Fruit fly (Drosophila melanogaster): ENCODE results near the gene CG42238.

Gene CG42238

dm6 chr2L:20982242-20982641 is 69.7 kb downstream of the CG42238 start (continued):
- no peak for TF ChIP-seq pita (GFP tag; optimal IDR thresholded peaks at IDR 0.05)
- no peak for TF ChIP-seq CG6813 (GFP tag; optimal IDR thresholded peaks at IDR 0.05)
- no peak for TF ChIP-seq CG11723 (GFP tag; optimal IDR thresholded peaks at IDR 0.05)
- no peak for TF ChIP-seq CG4730 (GFP tag; IDR thresholded peaks at IDR 0.05)
- TF ChIP-seq CG11696 (GFP tag; IDR thresholded peaks at IDR 0.05) = 0 out of 2 replicates have a peak, but pooled peaks have one; percentile 19
- no peak for TF ChIP-seq Side (GFP tag; optimal IDR thresholded peaks at IDR 0.05)
- TF ChIP-seq CG16779 (GFP tag; IDR thresholded peaks at IDR 0.05) = no peak
- peak in 1 of 2 experiments; percentile 7 for TF ChIP-seq eve (GFP tag; optimal IDR thresholded peaks at IDR 0.05)
- TF ChIP-seq CG31441 (GFP tag; IDR thresholded peaks at IDR 0.05) = no peak
- TF ChIP-seq CG9932 (GFP tag; IDR thresholded peaks at IDR 0.05) = no peak
- peak; percentile 33 for TF ChIP-seq phol (tag; optimal IDR thresholded peaks at IDR 0.05)
- TF ChIP-seq Hmr (GFP tag; optimal IDR thresholded peaks at IDR 0.05) = peak; percentile 6
- TF ChIP-seq CG43689 (GFP tag; IDR thresholded peaks at IDR 0.05) = no peak
- no peak for TF ChIP-seq chif (GFP tag; optimal IDR thresholded peaks at IDR 0.05)
- peak; percentile 14 for TF ChIP-seq lab (GFP tag; optimal IDR thresholded peaks at IDR 0.05)
- no peak for TF ChIP-seq corto (GFP tag; optimal IDR thresholded peaks at IDR 0.05)
- TF ChIP-seq sens (GFP tag) = peak; percentile 79
- TF ChIP-seq CG17568 (GFP tag; optimal IDR thresholded peaks at IDR 0.05) = no peak
- peak; percentile 20 for TF ChIP-seq CG15269 (tag; optimal IDR thresholded peaks at IDR 0.05)
- peak; percentile 16 for TF ChIP-seq CG1603 (tag; optimal IDR thresholded peaks at IDR 0.05)
- peak; percentile 37 for TF ChIP-seq Med (GFP tag)
- TF ChIP-seq Jarid2 (GFP tag; optimal IDR thresholded peaks at IDR 0.05) = peak; percentile 11
- TF ChIP-seq Hr3 (GFP tag; optimal IDR thresholded peaks at IDR 0.05) = no peak
- peak; percentile 6 for TF ChIP-seq bcd (GFP tag; optimal IDR thresholded peaks at IDR 0.05)
- TF ChIP-seq Oaz (GFP tag; IDR thresholded peaks at IDR 0.05) = no peak
- TF ChIP-seq CG8290 (GFP tag; optimal IDR thresholded peaks at IDR 0.05) = no peak
- TF ChIP-seq CG8290 (tag; optimal IDR thresholded peaks at IDR 0.05) = no peak
- TF ChIP-seq zf30C (GFP tag; optimal IDR thresholded peaks at IDR 0.05) = peak; percentile 13
- no peak for TF ChIP-seq CG7928 (GFP tag; optimal IDR thresholded peaks at IDR 0.05)
- no peak for TF ChIP-seq ewg (GFP tag; optimal IDR thresholded peaks at IDR 0.05)
- TF ChIP-seq CG7271 (tag; optimal IDR thresholded peaks at IDR 0.05) = no peak
- peak; percentile 49 for TF ChIP-seq gem (tag; optimal IDR thresholded peaks at IDR 0.05)
- TF ChIP-seq jumu (GFP tag; optimal IDR thresholded peaks at IDR 0.05) = no peak
- no peak for TF ChIP-seq CG5245 (GFP tag; optimal IDR thresholded peaks at IDR 0.05)
- TF ChIP-seq CoRest (tag; optimal IDR thresholded peaks at IDR 0.05) = peak; percentile 10
- no peak for TF ChIP-seq CG9727 (GFP tag; optimal IDR thresholded peaks at IDR 0.05)
- no peak for TF ChIP-seq sr (GFP tag; IDR thresholded peaks at IDR 0.05)
- peak; percentile 52 for TF ChIP-seq CG11504 (tag; optimal IDR thresholded peaks at IDR 0.05)
- TF ChIP-seq CG32767 (GFP tag; IDR thresholded peaks at IDR 0.05) = no peak
- TF ChIP-seq Oli (tag; optimal IDR thresholded peaks at IDR 0.05) = peak; percentile 14
- peak; percentile 27 for TF ChIP-seq CG17829 (tag; optimal IDR thresholded peaks at IDR 0.05)
- TF ChIP-seq CG30020 (tag; optimal IDR thresholded peaks at IDR 0.05) = no peak
- peak; percentile 26 for TF ChIP-seq Blimp-1 (GFP tag; optimal IDR thresholded peaks at IDR 0.05)
- TF ChIP-seq oc (tag; optimal IDR thresholded peaks at IDR 0.05) = no peak
- no peak for TF ChIP-seq insv (GFP tag; optimal IDR thresholded peaks at IDR 0.05)
- TF ChIP-seq GATAe (GFP tag; conservative IDR thresholded peaks at IDR 0.05) = no peak
- peak; percentile 27; the same call in 1 of the 3 replicates for TF ChIP-seq row (GFP tag; IDR thresholded peaks at IDR 0.05)
- peak; percentile 1 for TF ChIP-seq dmrt11E (tag; optimal IDR thresholded peaks at IDR 0.05)
- no peak for TF ChIP-seq CG6683 (GFP tag; optimal IDR thresholded peaks at IDR 0.05)
- TF ChIP-seq CG13296 (GFP tag; optimal IDR thresholded peaks at IDR 0.05) = no peak
- peak; percentile 18 for TF ChIP-seq nmo (GFP tag; optimal IDR thresholded peaks at IDR 0.05)
